Fruit fly (Drosophila melanogaster) S2 (cell line): ENCODE results near the gene Or67c.

Experiments used
- CG8478 ChIP-seq: fragments of >200 bp; optimal IDR thresholded peaks from 2 replicates; lab custom pipeline; 2018
- CTCF ChIP-seq, 2 experiments: fragments of >200 bp; optimal IDR thresholded peaks; 2 replicates each; lab custom pipeline; 2018

Gene Or67c

DNA sequence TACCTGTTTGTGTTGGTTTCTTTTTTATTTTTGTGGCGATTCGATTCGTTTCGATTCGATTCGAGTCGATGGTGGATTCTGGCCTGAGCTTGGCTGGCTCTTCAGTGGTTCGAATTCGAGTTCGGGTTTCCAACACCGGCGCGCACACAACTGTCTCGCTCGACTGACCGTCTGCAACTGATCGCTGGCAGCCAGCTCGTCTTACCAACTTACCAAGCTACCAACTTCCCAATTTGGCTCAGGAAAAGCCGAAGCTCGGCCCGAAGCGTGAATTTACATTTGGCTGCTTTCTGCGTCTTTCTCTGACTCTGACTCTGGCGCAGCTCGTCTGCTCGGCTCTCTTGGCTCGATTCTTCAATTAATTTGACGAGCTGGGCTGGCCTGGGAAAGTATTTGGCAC, 42.9 kb downstream of the Or67c start, which contains the start of gene ect:
Gene ect, minus strand, starts transcription at position 183 of the 400 bp plus-strand sequence.
- TF ChIP-seq CG8478 (lab: Kevin White, UChicago) (no peak), CTCF (optimal IDR thresholded peaks at IDR 0.05; lab: Kevin White, UChicago) (no peak)

DNA sequence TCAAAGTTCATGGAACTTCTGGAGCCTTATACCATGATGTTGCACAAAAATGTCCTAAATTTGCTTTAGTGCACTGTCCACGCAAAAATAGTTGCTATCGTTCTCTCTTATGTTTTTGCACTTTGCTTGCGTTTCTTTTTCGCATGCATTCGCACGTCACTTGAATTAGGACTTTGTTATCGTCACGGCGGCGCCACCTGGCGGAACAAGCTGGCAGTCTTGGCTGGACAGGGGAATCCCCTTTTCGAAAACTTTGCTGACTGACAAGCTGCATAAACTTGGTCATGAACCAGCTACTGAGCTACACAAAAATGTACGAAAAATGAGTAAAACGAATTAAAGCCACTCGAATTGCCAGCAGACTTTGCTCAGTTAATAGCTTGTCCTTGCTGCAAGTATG, 44.9 kb downstream of the Or67c start:
- TF ChIP-seq CTCF (optimal IDR thresholded peaks at IDR 0.05; lab: Kevin White, UChicago) = peak; percentile 67 to 68
- TF ChIP-seq CG8478 (lab: Kevin White, UChicago) = no peak

DNA sequence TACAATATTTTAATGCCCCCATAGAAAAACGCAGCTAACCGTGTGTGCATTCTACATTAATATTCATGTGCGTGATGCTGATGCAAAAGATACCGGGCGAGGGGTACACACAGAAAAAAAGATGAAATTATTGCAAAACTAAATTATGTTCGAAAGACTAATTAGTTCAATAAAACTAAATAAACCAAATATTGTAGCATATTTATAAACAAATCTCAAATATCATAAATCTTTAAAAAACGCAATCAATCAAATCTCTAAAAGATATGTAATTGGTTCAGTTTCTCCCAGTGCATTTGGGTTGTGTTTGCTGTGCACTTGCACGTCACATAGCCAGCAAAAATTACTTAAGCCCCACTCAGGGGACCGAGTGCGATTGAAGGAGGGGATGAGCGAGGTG, 45.9 kb downstream of the Or67c start:
- TF ChIP-seq CG8478 (lab: Kevin White, UChicago) (no peak), CTCF (optimal IDR thresholded peaks at IDR 0.05; lab: Kevin White, UChicago) (no peak)

DNA sequence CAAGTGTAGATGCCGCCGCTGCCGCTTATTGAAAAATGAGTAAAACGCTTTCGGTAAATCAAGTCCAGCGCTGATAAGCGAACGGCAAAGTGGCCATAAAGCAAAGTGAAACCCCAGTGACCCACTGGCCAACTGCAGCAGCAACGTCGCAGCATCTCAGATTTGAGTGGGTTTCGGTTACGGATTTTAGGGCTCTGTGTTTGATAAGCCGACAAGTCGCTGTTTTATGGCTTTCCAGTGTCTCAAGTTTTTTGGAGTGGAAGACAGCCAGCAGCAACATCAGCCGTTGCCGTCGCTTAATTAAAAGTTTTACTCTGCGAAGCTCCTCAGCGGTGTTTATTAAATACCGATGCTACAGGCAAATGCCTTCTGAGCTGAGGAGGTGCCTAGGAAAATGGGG, 47.1 kb downstream of the Or67c start:
- TF ChIP-seq CG8478 (lab: Kevin White, UChicago) (no peak), CTCF (optimal IDR thresholded peaks at IDR 0.05; lab: Kevin White, UChicago) (no peak)
